Worm (Caenorhabditis elegans): ENCODE measurements around the gene Y116A8C.40.

- TF ChIP-seq C17E4.6 (GFP tag; IDR thresholded peaks at IDR 0.05): no peak
- TF ChIP-seq chd-7 (tag; optimal IDR thresholded peaks at IDR 0.05): no peak
- no peak for TF ChIP-seq F22D6.2 (tag; optimal IDR thresholded peaks at IDR 0.05)
- no peak for TF ChIP-seq tlf-1 (GFP tag; optimal IDR thresholded peaks at IDR 0.05)
These were observed 47.2 kb downstream of the Y116A8C.40 start, which contains the start of gene Y116A8C.30 for ce11 chrIV:17103615-17104014.

Data from whole organism, young adult.